Worm (Caenorhabditis elegans) whole organism, L4/young adult: ENCODE results near the gene col-93.

Experiments used
- dao-5 ChIP-seq: sonication (generic microtip); optimal IDR thresholded peaks from 2 replicates; lab custom pipeline; 2016; ENCODE audit warnings: missing genotype, missing genetic modification characterization, moderate library complexity, missing compliant biosample characterization
- him-1 ChIP-seq: sonication (generic microtip); optimal IDR thresholded peaks from 2 replicates; lab custom pipeline; 2016; ENCODE audit warnings: missing genotype, missing genetic modification reagents, missing genetic modification characterization, missing compliant biosample characterization

ce11 chrIII:11002808-11003207 is 17.4 kb upstream of the col-93 start:
- TF ChIP-seq dao-5 (tag; lab: Kevin White, UChicago) (no peak), him-1 (tag; lab: Kevin White, UChicago) (no peak)
